Fruit fly (Drosophila melanogaster): ENCODE measurements around the gene CG9168.

CG9168 gene

dm6 chr3L:1447803-1448517 is 37.1 kb downstream of the CG9168 start:
- TF ChIP-seq bigmax (GFP tag; optimal IDR thresholded peaks at IDR 0.05) (no peak), ase (GFP tag; IDR thresholded peaks at IDR 0.05) (no peak), wdn (GFP tag; IDR thresholded peaks at IDR 0.05) (no peak), eve (GFP tag; optimal IDR thresholded peaks at IDR 0.05) (no peak), fu2 (GFP tag; optimal IDR thresholded peaks at IDR 0.05) (no peak), Xbp1 (GFP tag; optimal IDR thresholded peaks at IDR 0.05) (no peak), abd-A (tag; optimal IDR thresholded peaks at IDR 0.05) (peak; percentile 21), CG17568 (GFP tag; optimal IDR thresholded peaks at IDR 0.05) (no peak), ken (GFP tag; IDR thresholded peaks at IDR 0.05) (0 out of 3 replicates have a peak, but pooled peaks have one; percentile 13), az2 (GFP tag; optimal IDR thresholded peaks at IDR 0.05) (no peak), CG18011 (GFP tag; optimal IDR thresholded peaks at IDR 0.05) (no peak), CG16815 (GFP tag; optimal IDR thresholded peaks at IDR 0.05) (no peak), Myb (GFP tag; optimal IDR thresholded peaks at IDR 0.05) (no peak), CG30020 (tag; optimal IDR thresholded peaks at IDR 0.05) (no peak), chm (GFP tag; IDR thresholded peaks at IDR 0.05) (no peak), grn (GFP tag; optimal IDR thresholded peaks at IDR 0.05) (peak; percentile 91), CG7928 (GFP tag; optimal IDR thresholded peaks at IDR 0.05) (no peak), sqz (GFP tag; optimal IDR thresholded peaks at IDR 0.05) (peak; percentile 56), Neu2 (GFP tag; optimal IDR thresholded peaks at IDR 0.05; ENCODE audit: borderline replicate concordance) (no peak), trh (GFP tag; optimal IDR thresholded peaks at IDR 0.05) (no peak), ab (GFP tag; optimal IDR thresholded peaks at IDR 0.05) (no peak), Aef1 (GFP tag; IDR thresholded peaks at IDR 0.05) (no peak), CrebB (tag; optimal IDR thresholded peaks at IDR 0.05) (no peak), Sry-δ (GFP tag; optimal IDR thresholded peaks at IDR 0.05) (no peak), caup (GFP tag; optimal IDR thresholded peaks at IDR 0.05; ENCODE audit: severe bottlenecking) (no peak), usp (GFP tag; optimal IDR thresholded peaks at IDR 0.05) (no peak), D19B (GFP tag; optimal IDR thresholded peaks at IDR 0.05) (no peak), kni (GFP tag; optimal IDR thresholded peaks at IDR 0.05) (peak; percentile 70), gcm (GFP tag; optimal IDR thresholded peaks at IDR 0.05) (no peak), btn (GFP tag; optimal IDR thresholded peaks at IDR 0.05) (no peak), cad (GFP tag; optimal IDR thresholded peaks at IDR 0.05) (peak; percentile 83), corto (GFP tag; optimal IDR thresholded peaks at IDR 0.05) (no peak), HLH3B (GFP tag; IDR thresholded peaks at IDR 0.05) (no peak), CG17186 (GFP tag; optimal IDR thresholded peaks at IDR 0.05) (no peak), Atf6 (GFP tag; IDR thresholded peaks at IDR 0.05) (no peak), ttk (GFP tag; IDR thresholded peaks at IDR 0.05) (no peak), CG16813 (GFP tag; IDR thresholded peaks at IDR 0.05; ENCODE audit: partially characterized antibody) (no peak), tup (GFP tag; optimal IDR thresholded peaks at IDR 0.05) (no peak), CG34224 (GFP tag; IDR thresholded peaks at IDR 0.05; ENCODE audit: partially characterized antibody) (no peak), CG14667 (GFP tag; IDR thresholded peaks at IDR 0.05) (no peak), lmd (GFP tag; IDR thresholded peaks at IDR 0.05) (no peak), Stat92E (GFP tag; optimal IDR thresholded peaks at IDR 0.05) (peak in 1 of 3 experiments; percentile 3), CG11695 (GFP tag; IDR thresholded peaks at IDR 0.05) (no peak), CG34376 (GFP tag; optimal IDR thresholded peaks at IDR 0.05) (no peak), h (optimal IDR thresholded peaks at IDR 0.05) (no peak), CG15479 (GFP tag; optimal IDR thresholded peaks at IDR 0.05) (peak; percentile 19), MTF-1 (GFP tag; optimal IDR thresholded peaks at IDR 0.05; ENCODE audit: borderline replicate concordance) (no peak), lab (GFP tag; optimal IDR thresholded peaks at IDR 0.05) (no peak)

Data from whole organism, embryonic.